Worm (Caenorhabditis elegans) whole organism, young adult: ENCODE results near the gene Y41C4A.32.

ENCODE experiments used
- B0261.1 ChIP-seq: sonication (generic microtip); optimal IDR thresholded peaks from 2 replicates; lab custom pipeline; 2016; ENCODE audit warnings: mild to moderate bottlenecking, missing genetic modification characterization, moderate library complexity, missing compliant biosample characterization
- D2030.7 ChIP-seq: fragments of 200-800 bp; sonication (Bioruptor generic); IDR thresholded peaks from 2 replicates; pipeline ENCODE4 v1.3.6; 2022; ENCODE audit warnings: missing genetic modification reagents, missing genetic modification characterization, missing compliant biosample characterization
- F10E7.11 ChIP-seq: sonication (generic microtip); optimal IDR thresholded peaks from 2 replicates; lab custom pipeline; 2017; ENCODE audit warnings: mild to moderate bottlenecking, missing genetic modification characterization, moderate library complexity, missing compliant biosample characterization
- F23B12.7 ChIP-seq: sonication (generic microtip); optimal IDR thresholded peaks from 2 replicates; lab custom pipeline; 2017; ENCODE audit warnings: missing genetic modification characterization, mild to moderate bottlenecking, missing compliant biosample characterization, antibody characterized with exemption, moderate library complexity; ENCODE audit not compliant: insufficient read depth
- F39B2.1 ChIP-seq: fragments of 200-800 bp; sonication (Bioruptor generic); IDR thresholded peaks from 2 replicates; pipeline ENCODE4 v1.3.6; 2022; ENCODE audit warnings: missing genetic modification reagents, missing genetic modification characterization, missing compliant biosample characterization
- K11D2.4 ChIP-seq: fragments of 200-800 bp; sonication (Bioruptor generic); IDR thresholded peaks from 2 replicates; pipeline ENCODE4 v1.3.6; 2022; ENCODE audit warnings: missing genetic modification reagents, missing genetic modification characterization, missing compliant biosample characterization
- K12H6.12 ChIP-seq: fragments of 200-800 bp; sonication (Bioruptor generic); optimal IDR thresholded peaks from 2 replicates; lab custom pipeline; 2018; ENCODE audit warnings: mild to moderate bottlenecking, missing genetic modification characterization, missing compliant biosample characterization
- akir-1 ChIP-seq: fragments of 200-800 bp; sonication (Bioruptor generic); optimal IDR thresholded peaks from 2 replicates; lab custom pipeline; 2018; ENCODE audit warnings: mild to moderate bottlenecking, missing genetic modification characterization, moderate library complexity, missing compliant biosample characterization
- attf-3 ChIP-seq: fragments of 200-800 bp; sonication (Bioruptor generic); conservative IDR thresholded peaks from 2 replicates; pipeline ENCODE4 v1.3.6; 2022; ENCODE audit warnings: missing genetic modification reagents, missing genetic modification characterization, missing compliant biosample characterization
- attf-6 ChIP-seq: fragments of 200-800 bp; sonication (Bioruptor generic); IDR thresholded peaks from 2 replicates; pipeline ENCODE4 v1.3.6; 2022; ENCODE audit warnings: missing genetic modification reagents, missing genetic modification characterization, missing compliant biosample characterization
- cebp-1 ChIP-seq, 2 experiments: fragments of 200-800 bp in 1 of 2; sonication (Bioruptor generic) in 1 of 2; sonication (generic microtip) in 1 of 2; IDR thresholded peaks in 1 of 2; optimal IDR thresholded peaks in 1 of 2; 2 replicates each; pipeline versions ENCODE4 v1.3.6 to Lab custom; 2017 to 2022; ENCODE audit warnings: missing compliant biosample characterization in 2 of 2, missing genetic modification characterization in 2 of 2, mild to moderate bottlenecking in 1 of 2, missing genetic modification reagents in 1 of 2, moderate library complexity in 1 of 2
- cebp-2 ChIP-seq: fragments of 200-800 bp; sonication (Bioruptor generic); IDR thresholded peaks from 2 replicates; pipeline ENCODE4 v1.3.6; 2022; ENCODE audit warnings: missing genetic modification characterization, missing compliant biosample characterization
- ceh-27 ChIP-seq: fragments of 200-800 bp; sonication (Bioruptor generic); optimal IDR thresholded peaks from 2 replicates; lab custom pipeline; 2018; ENCODE audit warnings: mild to moderate bottlenecking, missing genetic modification characterization, moderate library complexity, missing compliant biosample characterization
- ceh-91 ChIP-seq: fragments of 200-800 bp; sonication (Bioruptor generic); IDR thresholded peaks from 2 replicates; pipeline ENCODE4 v1.3.6; 2022; ENCODE audit warnings: missing genetic modification reagents, missing genetic modification characterization, missing compliant biosample characterization
- egrh-3 ChIP-seq: fragments of 200-800 bp; sonication (Bioruptor generic); IDR thresholded peaks from 2 replicates; pipeline ENCODE4 v1.3.6; 2022; ENCODE audit warnings: missing genetic modification reagents, missing genetic modification characterization, missing compliant biosample characterization
- fkh-3 ChIP-seq: sonication (generic microtip); optimal IDR thresholded peaks from 2 replicates; lab custom pipeline; 2016; ENCODE audit warnings: mild to moderate bottlenecking, missing genetic modification characterization, missing compliant biosample characterization
- him-1 ChIP-seq: sonication (generic microtip); optimal IDR thresholded peaks from 2 replicates; lab custom pipeline; 2016; ENCODE audit warnings: missing genotype, missing genetic modification reagents, missing genetic modification characterization, missing compliant biosample characterization
- hmg-20 ChIP-seq: fragments of 200-800 bp; sonication (Bioruptor generic); IDR thresholded peaks from 2 replicates; pipeline ENCODE4 v1.3.6; 2022; ENCODE audit warnings: missing genetic modification reagents, missing genetic modification characterization, missing compliant biosample characterization
- let-607 ChIP-seq, 2 experiments: fragments of 200-800 bp in 1 of 2; sonication (Bioruptor generic) in 1 of 2; sonication (generic microtip) in 1 of 2; optimal IDR thresholded peaks; 2 replicates each; lab custom pipeline; 2016 to 2018; ENCODE audit warnings: mild to moderate bottlenecking in 2 of 2, missing compliant biosample characterization in 2 of 2, missing genetic modification characterization in 2 of 2, moderate library complexity in 2 of 2, missing genotype in 1 of 2
- lin-54 ChIP-seq: fragments of 200-800 bp; sonication (Bioruptor generic); optimal IDR thresholded peaks from 2 replicates; lab custom pipeline; 2018; ENCODE audit warnings: mild to moderate bottlenecking, missing genetic modification characterization, missing compliant biosample characterization
- madf-10 ChIP-seq: sonication (generic microtip); optimal IDR thresholded peaks from 2 replicates; lab custom pipeline; 2016; ENCODE audit warnings: mild to moderate bottlenecking, missing genetic modification characterization, missing compliant biosample characterization
- mcd-1 ChIP-seq: fragments of 200-800 bp; sonication (Bioruptor generic); IDR thresholded peaks from 2 replicates; pipeline ENCODE4 v1.3.6; 2022; ENCODE audit warnings: missing genetic modification reagents, missing genetic modification characterization, missing compliant biosample characterization
- mel-28 ChIP-seq: sonication (generic microtip); optimal IDR thresholded peaks from 2 replicates; lab custom pipeline; 2016; ENCODE audit warnings: borderline replicate concordance, mild to moderate bottlenecking, missing genetic modification characterization, missing compliant biosample characterization
- nfyb-1 ChIP-seq: fragments of 200-800 bp; sonication (Bioruptor generic); IDR thresholded peaks from 2 replicates; pipeline ENCODE4 v1.3.6; 2022; ENCODE audit warnings: missing genetic modification reagents, missing genetic modification characterization, missing compliant biosample characterization
- nhr-27 ChIP-seq: fragments of 200-800 bp; sonication (Bioruptor generic); optimal IDR thresholded peaks from 2 replicates; lab custom pipeline; 2018; ENCODE audit warnings: mild to moderate bottlenecking, missing genetic modification characterization, moderate library complexity, missing compliant biosample characterization
- nhr-80 ChIP-seq: sonication (generic microtip); optimal IDR thresholded peaks from 2 replicates; lab custom pipeline; 2016; ENCODE audit warnings: missing genetic modification characterization, missing compliant biosample characterization
- snpc-3.4 ChIP-seq: sonication (generic microtip); optimal IDR thresholded peaks from 2 replicates; lab custom pipeline; 2017; ENCODE audit warnings: missing genetic modification characterization, mild to moderate bottlenecking, missing compliant biosample characterization, antibody characterized with exemption, moderate library complexity, missing genotype, missing genetic modification reagents
- xnd-1 ChIP-seq: sonication (generic microtip); optimal IDR thresholded peaks from 2 replicates; lab custom pipeline; 2016; ENCODE audit warnings: missing genotype, missing genetic modification reagents, missing genetic modification characterization, missing compliant biosample characterization
- zfh-2 ChIP-seq: fragments of 200-800 bp; sonication (Bioruptor generic); conservative IDR thresholded peaks from 2 replicates; pipeline ENCODE4 v1.3.6; 2022; ENCODE audit warnings: missing genetic modification reagents, missing genetic modification characterization, missing compliant biosample characterization
- ztf-28 ChIP-seq: fragments of 200-800 bp; sonication (Bioruptor generic); IDR thresholded peaks from 2 replicates; pipeline ENCODE4 v1.3.6; 2022; ENCODE audit warnings: missing genetic modification reagents, missing genetic modification characterization, missing compliant biosample characterization

Gene Y41C4A.32

DNA sequence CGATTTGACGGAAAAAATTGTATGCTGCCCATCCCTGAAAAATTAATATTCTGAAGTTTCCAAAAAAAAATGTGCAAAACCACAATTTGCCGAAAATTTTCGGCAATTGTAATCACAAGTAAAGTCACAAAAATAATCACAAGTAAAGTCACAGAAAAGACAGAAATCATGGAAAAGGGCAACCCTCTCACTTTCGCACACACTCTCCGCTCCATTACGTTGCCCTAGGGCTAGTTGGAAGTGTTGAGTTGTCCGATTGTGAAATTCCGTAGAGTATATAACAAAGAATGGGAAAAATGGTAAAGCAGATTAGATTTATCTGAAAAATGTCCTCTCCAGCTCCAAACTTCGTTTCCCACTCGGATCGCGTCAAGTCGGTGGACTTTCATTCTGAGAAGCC lies at the start of gene Y41C4A.32:
TSS of gene Y41C4A.32 (plus strand) at position 302 of the 400 bp plus-strand sequence.
- TF ChIP-seq xnd-1 (tag; lab: Kevin White, UChicago) (no peak), cebp-1 (GFP tag; IDR thresholded peaks at IDR 0.05; lab: Robert Waterston, UW) (no peak), cebp-1 (tag; optimal IDR thresholded peaks at IDR 0.05; lab: Kevin White, UChicago) (peak; percentile 75), let-607 (tag; optimal IDR thresholded peaks at IDR 0.05; lab: Kevin White, UChicago) (peak; percentile 96), akir-1 (GFP tag; lab: Kevin White, UChicago) (no peak), nhr-80 (peak; percentile 19), mcd-1 (GFP tag; lab: Robert Waterston, UW) (0 out of 2 replicates have a peak, but pooled peaks have one; percentile 7), zfh-2 (no peak), F39B2.1 (GFP tag; lab: Robert Waterston, UW) (no peak)

DNA sequence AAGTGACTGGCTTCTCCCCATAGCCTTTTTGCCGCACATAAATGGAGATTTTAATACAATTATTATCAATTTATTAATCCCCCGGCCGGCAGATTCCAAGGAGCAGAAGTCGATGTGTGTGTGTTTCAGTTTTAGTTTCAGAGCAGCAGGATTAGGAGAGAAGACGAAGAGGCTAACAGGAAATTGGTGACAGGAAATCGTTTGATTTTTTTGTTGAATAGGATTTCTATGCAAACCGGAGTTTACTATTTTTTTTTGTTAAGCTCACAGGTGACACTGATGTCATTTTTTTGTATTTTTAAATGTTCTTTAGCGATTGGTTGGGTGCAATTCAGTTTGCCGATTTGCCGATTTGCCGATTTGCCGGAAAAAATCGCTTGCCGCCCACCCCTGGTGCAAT lies 41.0 kb upstream of the Y41C4A.32 start:
- no peak for TF ChIP-seq nhr-80
- TF ChIP-seq, all 124 proteins: peak for 0

DNA sequence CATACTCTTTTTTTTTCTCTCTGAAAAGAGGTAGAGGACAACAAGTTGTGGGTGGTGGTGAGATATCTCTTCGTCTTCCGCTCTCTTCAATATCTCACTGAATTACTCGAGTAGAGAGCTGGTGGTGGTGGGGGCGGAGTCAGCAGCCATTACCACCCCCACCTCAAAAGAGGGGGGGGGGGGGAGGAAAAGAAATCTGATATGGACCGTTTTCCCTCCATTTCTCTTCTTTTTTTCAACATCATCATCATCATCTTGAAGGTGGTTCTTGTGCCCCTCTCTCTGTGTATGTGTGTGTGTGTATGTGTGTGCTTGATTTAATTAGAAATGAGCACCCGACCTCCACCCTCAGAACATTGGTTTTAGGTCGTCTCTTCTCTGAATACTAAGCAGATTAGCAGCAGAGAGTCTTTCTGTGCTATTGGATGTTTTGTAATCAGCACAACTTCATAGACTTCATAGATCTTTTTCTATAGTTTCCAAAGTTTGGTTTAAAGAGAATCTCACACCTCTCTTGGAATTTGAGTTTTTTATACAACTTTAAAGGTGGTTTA lies 40.0 kb upstream of the Y41C4A.32 start:
- TF ChIP-seq xnd-1 (tag; lab: Kevin White, UChicago) (no peak), mcd-1 (GFP tag; lab: Robert Waterston, UW) (0 out of 2 replicates have a peak, but pooled peaks have one; percentile 12), nhr-27 (tag; lab: Kevin White, UChicago) (no peak), zfh-2 (peak; percentile 74), snpc-3.4 (no peak), him-1 (tag; lab: Kevin White, UChicago) (no peak), K12H6.12 (peak; percentile 16), D2030.7 (GFP tag; lab: Robert Waterston, UW) (no peak), lin-54 (no peak), madf-10 (tag; lab: Kevin White, UChicago) (no peak), B0261.1 (tag; lab: Kevin White, UChicago) (no peak), ceh-27 (no peak)

DNA sequence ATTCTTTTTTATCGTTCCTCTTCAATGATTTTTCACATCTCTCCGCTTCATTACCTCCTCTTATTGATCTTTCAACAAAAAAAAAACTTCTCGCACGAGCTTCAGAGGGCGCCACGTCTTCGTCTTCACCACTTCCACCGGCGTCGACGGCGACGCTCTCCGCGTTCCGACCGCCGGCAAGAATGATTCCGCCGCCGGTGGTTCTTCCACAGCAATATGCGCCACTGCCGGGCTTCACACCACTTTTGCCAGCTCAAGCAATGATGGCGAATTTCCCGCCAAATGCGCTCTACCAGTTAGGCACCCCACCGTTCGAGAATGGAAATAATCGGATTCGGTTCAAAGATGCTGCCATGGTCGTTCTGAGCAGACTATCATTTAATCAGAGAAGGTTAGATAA lies 38.5 kb upstream of the Y41C4A.32 start:
- peak; percentile 83 for TF ChIP-seq zfh-2
- no peak for TF ChIP-seq hmg-20 (GFP tag; lab: Robert Waterston, UW)
- TF ChIP-seq attf-6 (GFP tag; lab: Robert Waterston, UW): no peak
- no peak for TF ChIP-seq K11D2.4
- TF ChIP-seq mcd-1 (GFP tag; lab: Robert Waterston, UW): 0 out of 2 replicates have a peak, but pooled peaks have one; percentile 6
- 0 out of 2 replicates have a peak, but pooled peaks have one; percentile 30 for TF ChIP-seq nfyb-1
- no peak for TF ChIP-seq ztf-28
- peak; percentile 66; the same call in 1 of the 2 replicates for TF ChIP-seq egrh-3

DNA sequence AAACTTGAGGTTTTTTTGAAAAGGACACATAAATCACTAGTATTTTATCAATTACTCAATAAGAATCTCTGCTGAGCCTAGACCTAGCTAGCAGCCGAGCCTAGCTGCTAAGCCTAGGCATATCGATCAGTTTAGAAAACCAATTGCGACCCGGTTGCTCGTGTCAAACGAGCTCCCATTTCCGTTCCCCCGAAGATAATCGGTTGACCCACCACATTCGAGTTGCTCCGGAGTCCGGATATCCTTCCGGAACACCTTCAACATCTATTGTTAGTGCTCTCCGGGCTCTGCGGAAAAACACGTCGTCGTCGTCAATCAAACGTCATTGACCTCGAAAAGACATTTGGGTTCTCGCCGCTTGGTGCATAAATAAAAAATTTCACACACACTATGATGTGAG lies 37.7 kb upstream of the Y41C4A.32 start:
- TF ChIP-seq cebp-2 (GFP tag; lab: Robert Waterston, UW) (0 out of 2 replicates have a peak, but pooled peaks have one; percentile 38), attf-3 (no peak), mel-28 (tag; lab: Kevin White, UChicago) (no peak), nfyb-1 (0 out of 2 replicates have a peak, but pooled peaks have one; percentile 39), fkh-3 (tag; lab: Kevin White, UChicago) (no peak), ceh-91 (GFP tag; lab: Robert Waterston, UW) (no peak), nhr-80 (no peak), F23B12.7 (no peak), F10E7.11 (tag; lab: Kevin White, UChicago) (no peak)
